Worm (Caenorhabditis elegans) whole organism, young adult: ENCODE data around the gene acdh-12.

Experiments used
- B0261.1 ChIP-seq: sonication (generic microtip); optimal IDR thresholded peaks from 2 replicates; lab custom pipeline; 2016; ENCODE audit warnings: mild to moderate bottlenecking, missing genetic modification characterization, moderate library complexity, missing compliant biosample characterization
- C06A6.2 ChIP-seq: fragments of 200-800 bp; sonication (Bioruptor generic); conservative IDR thresholded peaks from 2 replicates; pipeline ENCODE4 v1.3.6; 2022; ENCODE audit warnings: missing genetic modification characterization, missing compliant biosample characterization
- C17E4.6 ChIP-seq: fragments of 200-800 bp; sonication (Bioruptor generic); IDR thresholded peaks from 2 replicates; pipeline ENCODE4 v1.3.6; 2022; ENCODE audit warnings: missing genetic modification reagents, missing genetic modification characterization, missing compliant biosample characterization
- F22D6.2 ChIP-seq: sonication (generic microtip); optimal IDR thresholded peaks from 2 replicates; lab custom pipeline; 2016; ENCODE audit warnings: mild to moderate bottlenecking, missing genetic modification characterization, missing compliant biosample characterization
- F37B4.10 ChIP-seq: fragments of 200-800 bp; sonication (Bioruptor generic); IDR thresholded peaks from 2 replicates; pipeline ENCODE4 v1.3.6; 2022; ENCODE audit warnings: missing genetic modification characterization, missing compliant biosample characterization
- F52B5.7 ChIP-seq: sonication (generic microtip); optimal IDR thresholded peaks from 2 replicates; lab custom pipeline; 2016; ENCODE audit warnings: mild to moderate bottlenecking, missing genetic modification characterization, missing compliant biosample characterization
- F55B11.4 ChIP-seq: sonication (generic microtip); optimal IDR thresholded peaks from 2 replicates; lab custom pipeline; 2016; ENCODE audit warnings: missing compliant biosample characterization, missing genetic modification characterization, borderline replicate concordance; ENCODE audit not compliant: insufficient read depth
- K12H6.12 ChIP-seq: fragments of 200-800 bp; sonication (Bioruptor generic); optimal IDR thresholded peaks from 2 replicates; lab custom pipeline; 2018; ENCODE audit warnings: mild to moderate bottlenecking, missing genetic modification characterization, missing compliant biosample characterization
- Y79H2A.3 ChIP-seq: fragments of 200-800 bp; sonication (Bioruptor generic); conservative IDR thresholded peaks from 2 replicates; pipeline ENCODE4 v1.3.6; 2022; ENCODE audit warnings: missing genetic modification reagents, missing genetic modification characterization, missing compliant biosample characterization
- ZK185.1 ChIP-seq: sonication (generic microtip); optimal IDR thresholded peaks from 2 replicates; lab custom pipeline; 2016; ENCODE audit warnings: mild to moderate bottlenecking, missing genetic modification characterization, missing compliant biosample characterization; ENCODE audit not compliant: poor library complexity, severe bottlenecking
- akir-1 ChIP-seq: fragments of 200-800 bp; sonication (Bioruptor generic); optimal IDR thresholded peaks from 2 replicates; lab custom pipeline; 2018; ENCODE audit warnings: mild to moderate bottlenecking, missing genetic modification characterization, moderate library complexity, missing compliant biosample characterization
- aptf-2 ChIP-seq: fragments of 200-800 bp; sonication (Bioruptor generic); conservative IDR thresholded peaks from 2 replicates; pipeline ENCODE4 v1.3.6; 2022; ENCODE audit warnings: missing genetic modification reagents, missing genetic modification characterization, missing compliant biosample characterization
- aptf-3 ChIP-seq: fragments of 200-800 bp; sonication (Bioruptor generic); IDR thresholded peaks from 2 replicates; pipeline ENCODE4 v1.3.6; 2022; ENCODE audit warnings: missing genetic modification characterization, missing compliant biosample characterization
- athp-1 ChIP-seq: sonication (generic microtip); optimal IDR thresholded peaks from 2 replicates; lab custom pipeline; 2017; ENCODE audit warnings: mild to moderate bottlenecking, missing genetic modification characterization, missing compliant biosample characterization
- attf-3 ChIP-seq: fragments of 200-800 bp; sonication (Bioruptor generic); conservative IDR thresholded peaks from 2 replicates; pipeline ENCODE4 v1.3.6; 2022; ENCODE audit warnings: missing genetic modification reagents, missing genetic modification characterization, missing compliant biosample characterization
- attf-6 ChIP-seq: fragments of 200-800 bp; sonication (Bioruptor generic); IDR thresholded peaks from 2 replicates; pipeline ENCODE4 v1.3.6; 2022; ENCODE audit warnings: missing genetic modification reagents, missing genetic modification characterization, missing compliant biosample characterization
- bed-2 ChIP-seq: fragments of 200-800 bp; sonication (Bioruptor generic); IDR thresholded peaks from 2 replicates; pipeline ENCODE4 v1.3.6; 2022; ENCODE audit warnings: missing genetic modification reagents, missing genetic modification characterization, missing compliant biosample characterization
- ceh-27 ChIP-seq: fragments of 200-800 bp; sonication (Bioruptor generic); optimal IDR thresholded peaks from 2 replicates; lab custom pipeline; 2018; ENCODE audit warnings: mild to moderate bottlenecking, missing genetic modification characterization, moderate library complexity, missing compliant biosample characterization
- ceh-79 ChIP-seq: sonication (generic microtip); optimal IDR thresholded peaks from 2 replicates; lab custom pipeline; 2017; ENCODE audit warnings: mild to moderate bottlenecking, missing genetic modification characterization, missing compliant biosample characterization
- ceh-91 ChIP-seq: fragments of 200-800 bp; sonication (Bioruptor generic); IDR thresholded peaks from 2 replicates; pipeline ENCODE4 v1.3.6; 2022; ENCODE audit warnings: missing genetic modification reagents, missing genetic modification characterization, missing compliant biosample characterization
- dpff-1 ChIP-seq: sonication (generic microtip); optimal IDR thresholded peaks from 2 replicates; lab custom pipeline; 2017; ENCODE audit warnings: mild to moderate bottlenecking, missing genetic modification characterization, missing compliant biosample characterization
- egl-18 ChIP-seq: fragments of 200-800 bp; sonication (Bioruptor generic); IDR thresholded peaks from 2 replicates; pipeline ENCODE4 v1.3.6; 2022; ENCODE audit warnings: missing genetic modification reagents, missing genetic modification characterization, missing compliant biosample characterization
- ekl-4 ChIP-seq: fragments of 200-800 bp; sonication (Bioruptor generic); IDR thresholded peaks from 2 replicates; pipeline ENCODE4 v1.3.6; 2022; ENCODE audit warnings: missing genetic modification reagents, missing genetic modification characterization, missing compliant biosample characterization
- ets-4 ChIP-seq: fragments of 200-800 bp; sonication (Bioruptor generic); optimal IDR thresholded peaks from 2 replicates; lab custom pipeline; 2018; ENCODE audit warnings: mild to moderate bottlenecking, missing genetic modification characterization, missing compliant biosample characterization
- hmg-20 ChIP-seq: fragments of 200-800 bp; sonication (Bioruptor generic); IDR thresholded peaks from 2 replicates; pipeline ENCODE4 v1.3.6; 2022; ENCODE audit warnings: missing genetic modification reagents, missing genetic modification characterization, missing compliant biosample characterization
- hrde-1 ChIP-seq: sonication (generic microtip); optimal IDR thresholded peaks from 2 replicates; lab custom pipeline; 2016; ENCODE audit warnings: missing genetic modification characterization, mild to moderate bottlenecking, missing compliant biosample characterization, moderate library complexity, missing genotype, missing genetic modification reagents, borderline replicate concordance
- lin-26 ChIP-seq: fragments of 200-800 bp; sonication (Bioruptor generic); IDR thresholded peaks from 2 replicates; pipeline ENCODE4 v1.3.6; 2022; ENCODE audit warnings: missing genetic modification reagents, missing genetic modification characterization, missing compliant biosample characterization
- lir-1 ChIP-seq: fragments of 200-800 bp; sonication (Bioruptor generic); conservative IDR thresholded peaks from 2 replicates; pipeline ENCODE4 v1.3.6; 2022; ENCODE audit warnings: missing genetic modification reagents, missing genetic modification characterization, missing compliant biosample characterization
- lsl-1 ChIP-seq: fragments of 200-800 bp; sonication (Bioruptor generic); optimal IDR thresholded peaks from 2 replicates; lab custom pipeline; 2018; ENCODE audit warnings: mild to moderate bottlenecking, missing genetic modification characterization, moderate library complexity, missing compliant biosample characterization
- mcd-1 ChIP-seq: fragments of 200-800 bp; sonication (Bioruptor generic); IDR thresholded peaks from 2 replicates; pipeline ENCODE4 v1.3.6; 2022; ENCODE audit warnings: missing genetic modification reagents, missing genetic modification characterization, missing compliant biosample characterization
- mes-4 ChIP-seq: sonication (generic microtip); optimal IDR thresholded peaks from 2 replicates; lab custom pipeline; 2016; ENCODE audit warnings: missing genotype, missing genetic modification characterization, missing compliant biosample characterization
- pbrm-1 ChIP-seq: fragments of 200-800 bp; sonication (Bioruptor generic); IDR thresholded peaks from 2 replicates; pipeline ENCODE4 v1.3.6; 2022; ENCODE audit warnings: missing genetic modification reagents, missing genetic modification characterization, missing compliant biosample characterization
- rec-8 ChIP-seq, 2 experiments: sonication (generic microtip); optimal IDR thresholded peaks; 2 replicates each; lab custom pipeline; 2016; ENCODE audit warnings: mild to moderate bottlenecking in 2 of 2, missing genetic modification characterization in 2 of 2, missing genetic modification reagents in 2 of 2, missing genotype in 2 of 2, missing biosample characterization in 1 of 2, missing compliant biosample characterization in 1 of 2, moderate library complexity in 1 of 2
- repo-1 ChIP-seq: sonication (generic microtip); optimal IDR thresholded peaks from 2 replicates; lab custom pipeline; 2017; ENCODE audit warnings: mild to moderate bottlenecking, missing genetic modification characterization, missing compliant biosample characterization
- rpc-1 ChIP-seq, 2 experiments: fragments of 150-350 bp in 1 of 2; sonication (generic microtip) in 1 of 2; optimal IDR thresholded peaks; 2 replicates each; lab custom pipeline; 2014 to 2018; ENCODE audit warnings: missing biosample characterization in 1 of 2, missing genetic modification characterization in 1 of 2, missing genetic modification reagents in 1 of 2, missing genotype in 1 of 2
- sea-2 ChIP-seq: fragments of 200-800 bp; sonication (Bioruptor generic); IDR thresholded peaks from 2 replicates; pipeline ENCODE4 v1.3.6; 2022; ENCODE audit warnings: missing genetic modification characterization, missing compliant biosample characterization
- snpc-1.1 ChIP-seq: sonication (generic microtip); optimal IDR thresholded peaks from 2 replicates; lab custom pipeline; 2017; ENCODE audit warnings: missing genetic modification characterization, mild to moderate bottlenecking, missing compliant biosample characterization, antibody characterized with exemption, moderate library complexity, missing genotype, missing genetic modification reagents; ENCODE audit not compliant: insufficient read depth
- snpc-1.3 ChIP-seq: sonication (generic microtip); optimal IDR thresholded peaks from 2 replicates; lab custom pipeline; 2017; ENCODE audit warnings: missing genetic modification characterization, mild to moderate bottlenecking, missing compliant biosample characterization, antibody characterized with exemption, moderate library complexity, missing genotype, missing genetic modification reagents; ENCODE audit not compliant: insufficient read depth
- somi-1 ChIP-seq: fragments of 200-800 bp; sonication (Bioruptor generic); optimal IDR thresholded peaks from 2 replicates; lab custom pipeline; 2018; ENCODE audit warnings: mild to moderate bottlenecking, missing genetic modification characterization, missing compliant biosample characterization
- sptf-2 ChIP-seq: fragments of 200-800 bp; sonication (Bioruptor generic); optimal IDR thresholded peaks from 2 replicates; lab custom pipeline; 2018; ENCODE audit warnings: mild to moderate bottlenecking, missing genetic modification characterization, missing compliant biosample characterization
- tbp1 ChIP-seq: fragments of 200-800 bp; sonication (Bioruptor generic); optimal IDR thresholded peaks from 2 replicates; lab custom pipeline; 2018; ENCODE audit warnings: mild to moderate bottlenecking, missing genetic modification characterization, missing compliant biosample characterization
- tbx-9 ChIP-seq: sonication (generic microtip); optimal IDR thresholded peaks from 2 replicates; lab custom pipeline; 2016; ENCODE audit warnings: borderline replicate concordance, missing genetic modification characterization, inconsistent platforms, missing compliant biosample characterization
- unc-130 ChIP-seq: sonication (generic microtip); optimal IDR thresholded peaks from 2 replicates; lab custom pipeline; 2016; ENCODE audit warnings: missing genetic modification reagents, missing genetic modification characterization, missing compliant biosample characterization
- xnd-1 ChIP-seq: sonication (generic microtip); optimal IDR thresholded peaks from 2 replicates; lab custom pipeline; 2016; ENCODE audit warnings: missing genotype, missing genetic modification reagents, missing genetic modification characterization, missing compliant biosample characterization
- zfh-2 ChIP-seq: fragments of 200-800 bp; sonication (Bioruptor generic); conservative IDR thresholded peaks from 2 replicates; pipeline ENCODE4 v1.3.6; 2022; ENCODE audit warnings: missing genetic modification reagents, missing genetic modification characterization, missing compliant biosample characterization
- zim-3 ChIP-seq: sonication (generic microtip); optimal IDR thresholded peaks from 2 replicates; lab custom pipeline; 2017; ENCODE audit warnings: mild to moderate bottlenecking, missing genetic modification characterization, moderate library complexity, missing compliant biosample characterization

The acdh-12 gene

ce11 chrII:7200051-7200599, 4.7 kb upstream of the acdh-12 start, which contains the start of gene pcrg-1 (continued):
- TF ChIP-seq mes-4 (tag; lab: Kevin White, UChicago) (peak; percentile 83), xnd-1 (tag; lab: Kevin White, UChicago) (peak; percentile 31), ets-4 (GFP tag; lab: Kevin White, UChicago) (peak; percentile 73), bed-2 (GFP tag; lab: Robert Waterston, UW) (peak; percentile 75; the same call in 1 of the 2 replicates), lsl-1 (peak; percentile 70), athp-1 (tag; lab: Kevin White, UChicago) (peak; percentile 94), somi-1 (GFP tag; lab: Kevin White, UChicago) (peak; percentile 80), B0261.1 (tag; lab: Kevin White, UChicago) (peak; percentile 73), F55B11.4 (tag; lab: Kevin White, UChicago) (no peak), zfh-2 (GFP tag; lab: Robert Waterston, UW) (no peak), rec-8 (tag; optimal IDR thresholded peaks at IDR 0.05; lab: Kevin White, UChicago) (peak in 1 of 2 experiments; percentile 15), ceh-79 (tag; lab: Kevin White, UChicago) (peak; percentile 89), mcd-1 (peak; percentile 79; the same call in 1 of the 2 replicates), snpc-1.1 (tag; lab: Kevin White, UChicago) (peak; percentile 95), attf-6 (GFP tag; lab: Robert Waterston, UW) (peak; percentile 88), egl-18 (peak; percentile 64; the same call in 1 of the 2 replicates), F52B5.7 (tag; lab: Kevin White, UChicago) (peak; percentile 93), attf-3 (GFP tag; lab: Robert Waterston, UW) (peak; percentile 64), ekl-4 (peak; percentile 83), aptf-3 (GFP tag; lab: Robert Waterston, UW) (0 out of 2 replicates have a peak, but pooled peaks have one; percentile 73), akir-1 (GFP tag; lab: Kevin White, UChicago) (peak; percentile 36), hmg-20 (GFP tag; lab: Robert Waterston, UW) (peak; percentile 61; the same call in 1 of the 2 replicates), lir-1 (0 out of 2 replicates have a peak, but pooled peaks have one; percentile 40), F22D6.2 (tag; lab: Kevin White, UChicago) (peak; percentile 58), C17E4.6 (GFP tag; lab: Robert Waterston, UW) (peak; percentile 77), Y79H2A.3 (GFP tag; lab: Robert Waterston, UW) (no peak), rpc-1 (optimal IDR thresholded peaks at IDR 0.05; lab: Kevin White, UChicago) (peak; percentile 87), rpc-1 (tag; optimal IDR thresholded peaks at IDR 0.05; lab: Kevin White, UChicago) (peak; percentile 84), snpc-1.3 (tag; lab: Kevin White, UChicago) (peak; percentile 79), sptf-2 (GFP tag; lab: Kevin White, UChicago) (peak; percentile 82), aptf-2 (GFP tag; lab: Robert Waterston, UW) (0 out of 2 replicates have a peak, but pooled peaks have one; percentile 30), C06A6.2 (peak; percentile 69; the same call in 1 of the 2 replicates), F37B4.10 (no peak), unc-130 (GFP tag; lab: Kevin White, UChicago) (no peak), hrde-1 (tag; lab: Kevin White, UChicago) (peak; percentile 30), repo-1 (peak; percentile 87), tbx-9 (tag; lab: Kevin White, UChicago) (no peak), ceh-91 (0 out of 2 replicates have a peak, but pooled peaks have one; percentile 41), lin-26 (GFP tag; lab: Robert Waterston, UW) (peak; percentile 95), dpff-1 (tag; lab: Kevin White, UChicago) (peak; percentile 89), ceh-27 (peak; percentile 89), K12H6.12 (tag; lab: Kevin White, UChicago) (peak; percentile 78), zim-3 (tag; lab: Kevin White, UChicago) (peak; percentile 82), pbrm-1 (GFP tag; lab: Robert Waterston, UW) (no peak; the same call in 1 of the 2 replicates), sea-2 (peak; percentile 72; the same call in 1 of the 2 replicates), ZK185.1 (tag; lab: Kevin White, UChicago) (peak; percentile 78), tbp1 (GFP tag; lab: Kevin White, UChicago) (peak; percentile 87)
